Worm (Caenorhabditis elegans) whole organism, mixed stage, embryonic: ENCODE data around the gene sbsp-1.

Experiments used
- M03D4.4 ChIP-seq: sonication (generic microtip); optimal IDR thresholded peaks from 2 replicates; lab custom pipeline; 2017; ENCODE audit warnings: mild to moderate bottlenecking, missing genetic modification characterization, missing compliant biosample characterization
- bed-3 ChIP-seq: fragments of 200-800 bp; sonication (Bioruptor generic); optimal IDR thresholded peaks from 3 replicates; lab custom pipeline; 2018; ENCODE audit warnings: mild to moderate bottlenecking, missing genetic modification characterization, moderate library complexity, missing compliant biosample characterization
- blmp-1 ChIP-seq: fragments of 150-350 bp; optimal IDR thresholded peaks from 2 replicates; lab custom pipeline; 2014; ENCODE audit warnings: missing biosample characterization, missing genetic modification characterization
- ceh-39 ChIP-seq: fragments of 150-350 bp; optimal IDR thresholded peaks from 2 replicates; lab custom pipeline; 2014; ENCODE audit warnings: missing biosample characterization, missing genetic modification characterization
- ceh-43 ChIP-seq: fragments of 200-800 bp; sonication (Bioruptor generic); optimal IDR thresholded peaks from 2 replicates; lab custom pipeline; 2018; ENCODE audit warnings: mild to moderate bottlenecking, missing genetic modification characterization, moderate library complexity, missing compliant biosample characterization
- ceh-83 ChIP-seq: fragments of 200-800 bp; sonication (Bioruptor generic); optimal IDR thresholded peaks from 2 replicates; lab custom pipeline; 2018; ENCODE audit warnings: mild to moderate bottlenecking, missing genetic modification characterization, missing compliant biosample characterization
- ces-1 ChIP-seq: fragments of 150-350 bp; optimal IDR thresholded peaks from 2 replicates; lab custom pipeline; 2014; ENCODE audit warnings: missing biosample characterization, missing genetic modification reagents, missing genetic modification characterization
- cnd-1 ChIP-seq: fragments of 200-800 bp; sonication (Bioruptor generic); optimal IDR thresholded peaks from 2 replicates; lab custom pipeline; 2018; ENCODE audit warnings: mild to moderate bottlenecking, missing genetic modification characterization, missing compliant biosample characterization
- drap-1 ChIP-seq: fragments of 200-800 bp; sonication (Bioruptor generic); optimal IDR thresholded peaks from 3 replicates; lab custom pipeline; 2018; ENCODE audit warnings: mild to moderate bottlenecking, missing genetic modification characterization, missing compliant biosample characterization
- elt-1 ChIP-seq: sonication (generic microtip); optimal IDR thresholded peaks from 2 replicates; lab custom pipeline; 2017; ENCODE audit warnings: missing genetic modification characterization, mild to moderate bottlenecking, missing compliant biosample characterization, antibody characterized with exemption, moderate library complexity, borderline replicate concordance; ENCODE audit not compliant: insufficient read depth
- elt-3 ChIP-seq: fragments of 150-350 bp; optimal IDR thresholded peaks from 2 replicates; lab custom pipeline; 2014; ENCODE audit warnings: missing biosample characterization, missing genetic modification characterization
- flh-1 ChIP-seq: fragments of 200-800 bp; sonication (Bioruptor generic); optimal IDR thresholded peaks from 2 replicates; lab custom pipeline; 2018; ENCODE audit warnings: mild to moderate bottlenecking, missing genetic modification characterization, moderate library complexity, missing compliant biosample characterization
- ham-2 ChIP-seq: fragments of 200-800 bp; sonication (Bioruptor generic); optimal IDR thresholded peaks from 2 replicates; lab custom pipeline; 2018; ENCODE audit warnings: mild to moderate bottlenecking, missing genetic modification characterization, missing compliant biosample characterization
- hlh-1 ChIP-seq: fragments of 150-350 bp; optimal IDR thresholded peaks from 2 replicates; lab custom pipeline; 2014; ENCODE audit warnings: missing biosample characterization, missing genetic modification reagents, missing genetic modification characterization
- lin-13 ChIP-seq: fragments of 150-350 bp; optimal IDR thresholded peaks from 2 replicates; lab custom pipeline; 2014; ENCODE audit warnings: missing biosample characterization, missing genetic modification characterization
- lin-32 ChIP-seq: fragments of 200-800 bp; sonication (Bioruptor generic); optimal IDR thresholded peaks from 2 replicates; lab custom pipeline; 2018; ENCODE audit warnings: mild to moderate bottlenecking, missing genetic modification characterization, missing compliant biosample characterization
- lsy-2 ChIP-seq: fragments of 150-350 bp; optimal IDR thresholded peaks from 2 replicates; lab custom pipeline; 2014; ENCODE audit warnings: missing biosample characterization, missing genetic modification characterization
- mab-5 ChIP-seq: fragments of 150-350 bp; optimal IDR thresholded peaks from 2 replicates; lab custom pipeline; 2014; ENCODE audit warnings: missing biosample characterization, missing genetic modification characterization
- mep-1 ChIP-seq: fragments of 150-350 bp; optimal IDR thresholded peaks from 2 replicates; lab custom pipeline; 2017; ENCODE audit warnings: missing biosample characterization, missing genetic modification reagents, missing genetic modification characterization, inconsistent platforms
- mls-2 ChIP-seq: sonication (generic microtip); optimal IDR thresholded peaks from 2 replicates; lab custom pipeline; 2016; ENCODE audit warnings: mild to moderate bottlenecking, missing genetic modification characterization, moderate library complexity, missing compliant biosample characterization
- nhr-12 ChIP-seq: fragments of 150-350 bp; optimal IDR thresholded peaks from 2 replicates; lab custom pipeline; 2014; ENCODE audit warnings: missing biosample characterization, missing genetic modification characterization
- nhr-2 ChIP-seq: fragments of 150-350 bp; optimal IDR thresholded peaks from 2 replicates; lab custom pipeline; 2014; ENCODE audit warnings: missing biosample characterization, missing genetic modification characterization
- nhr-237 ChIP-seq: fragments of 150-350 bp; optimal IDR thresholded peaks from 2 replicates; lab custom pipeline; 2014; ENCODE audit warnings: missing biosample characterization, missing genetic modification characterization
- nhr-28 ChIP-seq: fragments of 150-350 bp; optimal IDR thresholded peaks from 2 replicates; lab custom pipeline; 2014; ENCODE audit warnings: missing biosample characterization, missing genetic modification characterization
- nhr-76 ChIP-seq: sonication (generic microtip); optimal IDR thresholded peaks from 2 replicates; lab custom pipeline; 2017; ENCODE audit warnings: missing biosample characterization, missing genetic modification characterization
- pha-4 ChIP-seq: fragments of 150-350 bp; optimal IDR thresholded peaks from 2 replicates; lab custom pipeline; 2018; ENCODE audit warnings: missing biosample characterization, missing genetic modification reagents, missing genetic modification characterization
- sem-2 ChIP-seq: fragments of 200-800 bp; sonication (Bioruptor generic); optimal IDR thresholded peaks from 2 replicates; lab custom pipeline; 2018; ENCODE audit warnings: mild to moderate bottlenecking, missing genetic modification characterization, missing compliant biosample characterization
- snpc-4 ChIP-seq: fragments of 150-350 bp; optimal IDR thresholded peaks from 2 replicates; lab custom pipeline; 2014; ENCODE audit warnings: missing biosample characterization, missing genetic modification characterization
- sptf-1 ChIP-seq: sonication (generic microtip); optimal IDR thresholded peaks from 2 replicates; lab custom pipeline; 2017; ENCODE audit warnings: mild to moderate bottlenecking, missing genetic modification characterization, moderate library complexity, missing compliant biosample characterization
- tbx-8 ChIP-seq: fragments of 200-800 bp; sonication (Bioruptor generic); optimal IDR thresholded peaks from 2 replicates; lab custom pipeline; 2018; ENCODE audit warnings: mild to moderate bottlenecking, missing genetic modification characterization, moderate library complexity, missing compliant biosample characterization
- unc-120 ChIP-seq: sonication (generic microtip); optimal IDR thresholded peaks from 2 replicates; lab custom pipeline; 2017; ENCODE audit warnings: missing genetic modification characterization, missing compliant biosample characterization; ENCODE audit not compliant: poor library complexity, severe bottlenecking
- unc-39 ChIP-seq: fragments of 150-350 bp; optimal IDR thresholded peaks from 2 replicates; lab custom pipeline; 2014; ENCODE audit warnings: missing biosample characterization, missing genetic modification characterization
- unc-62 ChIP-seq: fragments of 150-350 bp; optimal IDR thresholded peaks from 2 replicates; lab custom pipeline; 2014; ENCODE audit warnings: missing biosample characterization, missing genetic modification reagents, missing genetic modification characterization
- zip-8 ChIP-seq: fragments of 150-350 bp; optimal IDR thresholded peaks from 2 replicates; lab custom pipeline; 2014; ENCODE audit warnings: missing biosample characterization, missing genetic modification characterization
- ztf-11 ChIP-seq: fragments of 150-350 bp; optimal IDR thresholded peaks from 2 replicates; lab custom pipeline; 2014; ENCODE audit warnings: missing biosample characterization, missing genetic modification characterization

Gene sbsp-1

DNA sequence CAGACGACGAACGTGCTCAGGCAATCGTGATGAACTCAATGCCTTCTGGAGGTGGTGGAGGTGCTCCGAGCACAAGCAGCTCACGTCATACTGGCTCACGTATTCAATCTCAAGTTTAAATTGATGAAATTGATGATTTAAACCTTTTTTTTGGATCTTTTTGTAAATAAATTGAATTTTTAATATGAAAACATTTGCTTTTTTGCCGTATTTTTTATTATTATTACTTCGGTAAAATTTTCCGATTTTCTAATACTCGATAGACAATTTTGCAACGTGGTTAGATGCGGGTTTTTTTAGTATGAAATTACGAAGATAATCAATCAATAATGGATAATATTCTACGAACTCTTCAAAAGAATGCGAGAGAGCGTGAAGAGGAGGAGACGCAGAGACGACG lies 25.2 kb downstream of the sbsp-1 start, which contains the start of gene oxi-1:
Gene oxi-1 (plus strand): TSS at position 301 of the 400 bp plus-strand sequence.
- TF ChIP-seq ceh-43, result no peak
- TF ChIP-seq sem-2 (GFP tag; lab: Kevin White, UChicago), result no peak
- TF ChIP-seq mep-1, result no peak
- no peak for TF ChIP-seq lin-13 (tag; lab: Kevin White, UChicago)
- no peak for TF ChIP-seq hlh-1
- no peak for TF ChIP-seq ztf-11 (tag; lab: Kevin White, UChicago)
- no peak for TF ChIP-seq cnd-1 (tag; lab: Kevin White, UChicago)
- no peak for TF ChIP-seq tbx-8 (GFP tag; lab: Kevin White, UChicago)
- TF ChIP-seq elt-3 (tag; lab: Kevin White, UChicago), result no peak
- TF ChIP-seq unc-39 (tag; lab: Kevin White, UChicago), result no peak
- no peak for TF ChIP-seq bed-3 (GFP tag; lab: Kevin White, UChicago)
- TF ChIP-seq lsy-2 (tag; lab: Kevin White, UChicago), result no peak
- TF ChIP-seq unc-120 (tag; lab: Kevin White, UChicago), result no peak
- no peak for TF ChIP-seq blmp-1 (tag; lab: Kevin White, UChicago)
- no peak for TF ChIP-seq nhr-28 (tag; lab: Kevin White, UChicago)
- no peak for TF ChIP-seq elt-1
- TF ChIP-seq zip-8 (tag; lab: Kevin White, UChicago), result no peak
- no peak for TF ChIP-seq nhr-237 (tag; lab: Kevin White, UChicago)
- TF ChIP-seq, all 35 proteins: peak for 0

DNA sequence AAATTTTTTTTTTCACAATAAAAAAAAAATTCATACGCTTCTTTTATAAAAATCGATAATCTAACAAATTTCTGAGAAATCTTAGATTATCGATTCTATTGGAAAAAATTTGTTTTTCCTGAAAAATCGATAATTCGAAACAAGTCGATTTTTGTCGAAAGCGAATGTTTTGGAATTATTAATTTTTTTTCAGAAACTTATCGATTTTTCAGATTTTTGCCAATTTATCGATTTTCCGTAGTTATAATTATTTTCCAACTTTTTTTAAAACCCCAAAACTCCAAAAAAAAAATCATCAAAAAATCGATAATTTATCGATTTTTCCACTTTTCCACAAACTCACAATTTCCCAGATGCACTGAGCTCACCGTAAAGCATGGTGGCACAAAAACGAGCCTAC lies 28.6 kb downstream of the sbsp-1 start:
- TF ChIP-seq ces-1 (no peak), bed-3 (GFP tag; lab: Kevin White, UChicago) (no peak), mep-1 (no peak), nhr-28 (tag; lab: Kevin White, UChicago) (no peak), nhr-2 (tag; lab: Kevin White, UChicago) (no peak), mls-2 (tag; lab: Kevin White, UChicago) (no peak)

- TF ChIP-seq tbx-8 (GFP tag; lab: Kevin White, UChicago) (no peak), ceh-43 (no peak), cnd-1 (tag; lab: Kevin White, UChicago) (no peak), hlh-1 (no peak), unc-62 (no peak), snpc-4 (tag; lab: Kevin White, UChicago) (no peak), sem-2 (GFP tag; lab: Kevin White, UChicago) (no peak), flh-1 (GFP tag; lab: Kevin White, UChicago) (no peak)
Measured at ce11 chrIII:10867086-10867485, 34.4 kb downstream of the sbsp-1 start.

ce11 chrIII:10868653-10869392 lies 36.1 kb downstream of the sbsp-1 start, which contains the start of the genes cey-4 and vps-50:
cey-4 (minus strand) TSS chrIII:10868703.
vps-50 (plus strand) TSS chrIII:10869193.
- TF ChIP-seq tbx-8 (GFP tag; lab: Kevin White, UChicago) (no peak), zip-8 (tag; lab: Kevin White, UChicago) (no peak), ces-1 (peak; percentile 92), nhr-76 (no peak), nhr-12 (tag; lab: Kevin White, UChicago) (no peak), unc-62 (no peak), ceh-39 (tag; lab: Kevin White, UChicago) (no peak), elt-3 (tag; lab: Kevin White, UChicago) (no peak), nhr-237 (tag; lab: Kevin White, UChicago) (no peak), nhr-2 (tag; lab: Kevin White, UChicago) (no peak), hlh-1 (peak; percentile 7), drap-1 (no peak), cnd-1 (tag; lab: Kevin White, UChicago) (no peak), bed-3 (GFP tag; lab: Kevin White, UChicago) (no peak), mls-2 (tag; lab: Kevin White, UChicago) (no peak), blmp-1 (tag; lab: Kevin White, UChicago) (no peak), unc-120 (tag; lab: Kevin White, UChicago) (peak; percentile 74), M03D4.4 (tag; lab: Kevin White, UChicago) (no peak), elt-1 (no peak), ceh-83 (GFP tag; lab: Kevin White, UChicago) (no peak), mab-5 (tag; lab: Kevin White, UChicago) (no peak), snpc-4 (tag; lab: Kevin White, UChicago) (no peak), ztf-11 (tag; lab: Kevin White, UChicago) (no peak), flh-1 (GFP tag; lab: Kevin White, UChicago) (no peak), lin-13 (tag; lab: Kevin White, UChicago) (no peak), lsy-2 (tag; lab: Kevin White, UChicago) (peak; percentile 9), lin-32 (GFP tag; lab: Kevin White, UChicago) (no peak), sptf-1 (tag; lab: Kevin White, UChicago) (peak; percentile 23), sem-2 (GFP tag; lab: Kevin White, UChicago) (no peak), nhr-28 (tag; lab: Kevin White, UChicago) (no peak), ham-2 (GFP tag; lab: Kevin White, UChicago) (no peak), mep-1 (peak; percentile 44), ceh-43 (no peak), pha-4 (tag; lab: Kevin White, UChicago) (no peak), unc-39 (tag; lab: Kevin White, UChicago) (no peak)
- TF ChIP-seq, all 35 proteins: peak for 6
